Comparison of ENCODE assay signal across 7 worm cellular contexts in the genomic region with DNA sequence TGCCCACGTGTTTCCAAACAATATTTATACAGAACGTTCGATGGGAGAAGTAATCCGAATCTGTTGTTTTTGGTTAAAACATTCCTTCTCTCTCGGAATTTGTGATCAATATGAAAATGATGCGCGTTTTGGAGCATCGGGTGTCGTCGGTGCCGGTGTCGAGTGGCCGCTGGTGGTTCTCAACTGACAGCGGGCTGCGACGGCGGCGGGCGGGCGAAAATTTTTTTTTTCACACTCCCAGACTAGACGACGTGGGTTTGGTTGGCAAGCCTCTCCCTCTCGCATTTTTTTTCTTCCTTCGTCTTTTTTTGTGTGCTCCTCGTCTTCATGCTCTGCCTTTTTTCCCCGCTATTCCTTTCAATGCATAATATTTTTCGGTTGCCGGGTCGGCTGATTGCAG.
TF ChIP-seq lines count a peak whose summit lies in the region.

Gene W01H2.2, minus strand, starts transcription at position 285 of the 400 bp plus-strand sequence.

TF ChIP-seq in whole organism, L1 larva, 84 proteins besides CTCF, POLR2A, EP300 and RAD21:
- no peak for TF ChIP-seq mep-1 (tag; optimal IDR thresholded peaks at IDR 0.05; lab: Kevin White, UChicago)
- TF ChIP-seq hlh-4 (tag; optimal IDR thresholded peaks at IDR 0.05; lab: Kevin White, UChicago) = no peak
- TF ChIP-seq lin-14 (GFP tag; optimal IDR thresholded peaks at IDR 0.05; lab: Kevin White, UChicago) = peak; percentile 48
- TF ChIP-seq aha-1 (tag; optimal IDR thresholded peaks at IDR 0.05; lab: Kevin White, UChicago) = no peak
- peak; percentile 22 for TF ChIP-seq fkh-8 (tag; optimal IDR thresholded peaks at IDR 0.05; lab: Kevin White, UChicago)
- TF ChIP-seq C34B4.2 (tag; optimal IDR thresholded peaks at IDR 0.05; lab: Kevin White, UChicago) = no peak
- TF ChIP-seq efl-1 (optimal IDR thresholded peaks at IDR 0.05; lab: Kevin White, UChicago) = no peak
- no peak for TF ChIP-seq efl-1 (GFP tag; optimal IDR thresholded peaks at IDR 0.05 in 1 of 2; lab: Kevin White, UChicago)
- no peak for TF ChIP-seq mef-2 (tag; optimal IDR thresholded peaks at IDR 0.05; lab: Kevin White, UChicago)
- TF ChIP-seq mab-9 (GFP tag; IDR thresholded peaks at IDR 0.05; lab: Robert Waterston, UW) = no peak
- peak in 1 of 3 experiments; percentile 26 for TF ChIP-seq ceh-82 (tag; optimal IDR thresholded peaks at IDR 0.05; lab: Kevin White, UChicago)

TF ChIP-seq in whole organism, L2 larva, 48 proteins besides CTCF, POLR2A, EP300 and RAD21:
- peak; percentile 8 for TF ChIP-seq unc-55 (GFP tag; optimal IDR thresholded peaks at IDR 0.05; lab: Kevin White, UChicago)
- TF ChIP-seq zag-1 (tag; optimal IDR thresholded peaks at IDR 0.05; lab: Kevin White, UChicago) = no peak
- TF ChIP-seq ceh-82 (tag; optimal IDR thresholded peaks at IDR 0.05; lab: Kevin White, UChicago) = no peak
- peak; percentile 7 for TF ChIP-seq crh-2 (tag; optimal IDR thresholded peaks at IDR 0.05; lab: Kevin White, UChicago)
- TF ChIP-seq Y55F3AM.14 (GFP tag; optimal IDR thresholded peaks at IDR 0.05; lab: Kevin White, UChicago) = no peak
TF ChIP-seq in whole organism, L2 larva: peak in this region for 2.

TF ChIP-seq in whole organism, L3 larva, 47 proteins besides CTCF, POLR2A, EP300 and RAD21:
- TF ChIP-seq elt-1 (tag; optimal IDR thresholded peaks at IDR 0.05; lab: Kevin White, UChicago) (no peak), hmg-11 (tag; optimal IDR thresholded peaks at IDR 0.05; lab: Kevin White, UChicago) (peak; percentile 41)
TF ChIP-seq in whole organism, L3 larva: peak in this region for 1.

TF ChIP-seq in whole organism, L4 larva, 104 proteins besides CTCF, POLR2A, EP300 and RAD21:
- TF ChIP-seq madf-5 (GFP tag; IDR thresholded peaks at IDR 0.05; lab: Robert Waterston, UW) (no peak), set-16 (GFP tag; IDR thresholded peaks at IDR 0.05; lab: Robert Waterston, UW) (peak; percentile 70), rbr-2 (tag; optimal IDR thresholded peaks at IDR 0.05; lab: Kevin White, UChicago) (peak; percentile 33), egl-43 (GFP tag; IDR thresholded peaks at IDR 0.05; lab: Robert Waterston, UW) (peak; percentile 62)
TF ChIP-seq in whole organism, L4 larva: peak in this region for 3.

TF ChIP-seq in whole organism, early embryonic, 17 proteins besides CTCF, POLR2A, EP300 and RAD21:
- 0 out of 2 replicates have a peak, but pooled peaks have one; percentile 7 for TF ChIP-seq pes-1 (GFP tag; IDR thresholded peaks at IDR 0.05; lab: Robert Waterston, UW)
- no peak for TF ChIP-seq ets-7 (tag; optimal IDR thresholded peaks at IDR 0.05; lab: Kevin White, UChicago)

TF ChIP-seq in whole organism, late embryonic, 69 proteins besides CTCF, POLR2A, EP300 and RAD21:
- TF ChIP-seq unc-42 (tag; optimal IDR thresholded peaks at IDR 0.05; lab: Kevin White, UChicago) (peak; percentile 10), ceh-34 (tag; optimal IDR thresholded peaks at IDR 0.05; lab: Kevin White, UChicago) (peak; percentile 7), sdc-2 (tag; optimal IDR thresholded peaks at IDR 0.05; lab: Kevin White, UChicago) (peak; percentile 10), ceh-2 (tag; optimal IDR thresholded peaks at IDR 0.05; lab: Kevin White, UChicago) (no peak)

TF ChIP-seq in whole organism, young adult, 124 proteins besides CTCF, POLR2A, EP300 and RAD21:
- TF ChIP-seq Y67H2A.10 (GFP tag; conservative IDR thresholded peaks at IDR 0.05; lab: Robert Waterston, UW) = no peak
- no peak for TF ChIP-seq bed-2 (GFP tag; IDR thresholded peaks at IDR 0.05; lab: Robert Waterston, UW)
- no peak for TF ChIP-seq ztf-26 (tag; optimal IDR thresholded peaks at IDR 0.05; lab: Kevin White, UChicago)
- 0 out of 2 replicates have a peak, but pooled peaks have one; percentile 43 for TF ChIP-seq nfyb-1 (GFP tag; IDR thresholded peaks at IDR 0.05; lab: Robert Waterston, UW)
- TF ChIP-seq ztf-18 (tag; optimal IDR thresholded peaks at IDR 0.05; lab: Kevin White, UChicago) = no peak
- no peak for TF ChIP-seq cebp-1 (GFP tag; IDR thresholded peaks at IDR 0.05; lab: Robert Waterston, UW)
- TF ChIP-seq cebp-1 (tag; optimal IDR thresholded peaks at IDR 0.05; lab: Kevin White, UChicago) = peak; percentile 31
- 0 out of 2 replicates have a peak, but pooled peaks have one; percentile 34 for TF ChIP-seq mcd-1 (GFP tag; IDR thresholded peaks at IDR 0.05; lab: Robert Waterston, UW)
- TF ChIP-seq chd-7 (tag; optimal IDR thresholded peaks at IDR 0.05; lab: Kevin White, UChicago) = peak; percentile 36
- peak; percentile 91 for TF ChIP-seq zfh-2 (GFP tag; conservative IDR thresholded peaks at IDR 0.05; lab: Robert Waterston, UW)
- TF ChIP-seq hmg-1.2 (GFP tag; IDR thresholded peaks at IDR 0.05; lab: Robert Waterston, UW) = no peak
TF ChIP-seq in whole organism, young adult: peak in this region for 5.
